Fruit fly (Drosophila melanogaster) whole organism, embryonic: ENCODE data around the gene CG14286.

Source experiments
- Adf1 ChIP-seq: fragments of 200-800 bp; sonication (Bioruptor generic); IDR thresholded peaks from 2 replicates; pipeline ENCODE4 v1.3.6; 2022; ENCODE audit warnings: missing biosample characterization, missing genetic modification characterization
- CG10267 ChIP-seq: fragments of 200-800 bp; sonication (Bioruptor generic); optimal IDR thresholded peaks from 2 replicates; lab custom pipeline; 2018; ENCODE audit warnings: missing biosample characterization, mild to moderate bottlenecking, missing genetic modification characterization, moderate library complexity
- CG10543 ChIP-seq: fragments of 200-800 bp; sonication (Bioruptor generic); optimal IDR thresholded peaks from 3 replicates; lab custom pipeline; 2017; ENCODE audit warnings: missing biosample characterization, mild to moderate bottlenecking, missing genetic modification characterization, moderate library complexity
- CG10979 ChIP-seq: fragments of 200-800 bp; sonication (Bioruptor generic); optimal IDR thresholded peaks from 2 replicates; lab custom pipeline; 2018; ENCODE audit warnings: missing biosample characterization, mild to moderate bottlenecking, missing genetic modification characterization, moderate library complexity
- CG12942 ChIP-seq: fragments of 200-800 bp; sonication (Bioruptor generic); optimal IDR thresholded peaks from 3 replicates; lab custom pipeline; 2016; ENCODE audit warnings: missing biosample characterization, missing genetic modification characterization
- CG16815 ChIP-seq: fragments of 200-800 bp; sonication (Bioruptor generic); optimal IDR thresholded peaks from 3 replicates; lab custom pipeline; 2017; ENCODE audit warnings: missing biosample characterization, mild to moderate bottlenecking, missing genetic modification characterization
- CG18011 ChIP-seq: fragments of 200-800 bp; sonication (Bioruptor generic); optimal IDR thresholded peaks from 2 replicates; lab custom pipeline; 2017; ENCODE audit warnings: missing biosample characterization, missing genetic modification characterization, mild to moderate bottlenecking, moderate library complexity, missing genotype
- CG2678 ChIP-seq: fragments of 200-800 bp; sonication (Bioruptor generic); optimal IDR thresholded peaks from 3 replicates; lab custom pipeline; 2019; ENCODE audit warnings: missing biosample characterization, mild to moderate bottlenecking, missing genetic modification characterization, moderate library complexity
- CG3065 ChIP-seq: fragments of 200-800 bp; sonication (Bioruptor generic); optimal IDR thresholded peaks from 2 replicates; lab custom pipeline; 2016; ENCODE audit warnings: missing biosample characterization, missing genetic modification characterization
- CG34376 ChIP-seq: fragments of 200-800 bp; sonication (Bioruptor generic); optimal IDR thresholded peaks from 2 replicates; lab custom pipeline; 2018; ENCODE audit warnings: missing biosample characterization, mild to moderate bottlenecking, missing genetic modification characterization
- CG7839 ChIP-seq: fragments of 200-800 bp; sonication (Bioruptor generic); optimal IDR thresholded peaks from 3 replicates; lab custom pipeline; 2018; ENCODE audit warnings: missing biosample characterization, mild to moderate bottlenecking, missing genetic modification characterization, moderate library complexity
- CG8281 ChIP-seq: fragments of 200-800 bp; sonication (Bioruptor generic); optimal IDR thresholded peaks from 2 replicates; lab custom pipeline; 2018; ENCODE audit warnings: missing biosample characterization, mild to moderate bottlenecking, missing genetic modification characterization, moderate library complexity
- CG8924 ChIP-seq: fragments of 200-800 bp; optimal IDR thresholded peaks from 3 replicates; lab custom pipeline; 2019; ENCODE audit warnings: missing biosample characterization, mild to moderate bottlenecking, missing genetic modification characterization, moderate library complexity
- CkIIα-i1 ChIP-seq: fragments of 200-800 bp; sonication (Bioruptor generic); IDR thresholded peaks from 2 replicates; pipeline ENCODE4 v1.3.6; 2022; ENCODE audit warnings: missing biosample characterization, missing genetic modification characterization
- Fer3 ChIP-seq: fragments of 200-800 bp; sonication (Bioruptor generic); optimal IDR thresholded peaks from 2 replicates; lab custom pipeline; 2018; ENCODE audit warnings: missing biosample characterization, mild to moderate bottlenecking, missing genetic modification characterization, moderate library complexity
- Gug ChIP-seq: fragments of 200-800 bp; sonication (Bioruptor generic); IDR thresholded peaks from 4 replicates; pipeline ENCODE4 v1.3.6; 2022; ENCODE audit warnings: missing biosample characterization, missing genetic modification characterization
- HmgZ ChIP-seq: fragments of 200-800 bp; sonication (Bioruptor generic); optimal IDR thresholded peaks from 2 replicates; lab custom pipeline; 2018; ENCODE audit warnings: missing biosample characterization, mild to moderate bottlenecking, missing genetic modification characterization
- Hr39 ChIP-seq: fragments of >200 bp; optimal IDR thresholded peaks from 2 replicates; lab custom pipeline; 2017
- Lhr ChIP-seq: fragments of 200-800 bp; sonication (Bioruptor generic); optimal IDR thresholded peaks from 3 replicates; lab custom pipeline; 2017; ENCODE audit warnings: mild to moderate bottlenecking, missing biosample characterization, missing genetic modification reagents, missing genetic modification characterization
- Lpt ChIP-seq: fragments of >200 bp; optimal IDR thresholded peaks from 2 replicates; lab custom pipeline; 2018; ENCODE audit warnings: missing biosample characterization, missing genetic modification characterization
- MBD-R2 ChIP-seq: fragments of 200-800 bp; sonication (Bioruptor generic); IDR thresholded peaks from 2 replicates; pipeline ENCODE4 v1.3.6; 2022; ENCODE audit warnings: missing biosample characterization, missing genetic modification characterization
- Myb ChIP-seq: fragments of 200-800 bp; sonication (Bioruptor generic); optimal IDR thresholded peaks from 2 replicates; lab custom pipeline; 2016; ENCODE audit warnings: missing biosample characterization, missing genetic modification characterization
- NC2α ChIP-seq: fragments of 200-800 bp; sonication (Bioruptor generic); optimal IDR thresholded peaks from 2 replicates; lab custom pipeline; 2016; ENCODE audit warnings: missing biosample characterization, missing genetic modification characterization
- Neu2 ChIP-seq: fragments of 200-800 bp; sonication (Bioruptor generic); optimal IDR thresholded peaks from 3 replicates; lab custom pipeline; 2016; ENCODE audit warnings: missing biosample characterization, missing genetic modification characterization, borderline replicate concordance
- PHDP ChIP-seq: fragments of 200-800 bp; sonication (Bioruptor generic); optimal IDR thresholded peaks from 3 replicates; lab custom pipeline; 2018; ENCODE audit warnings: missing biosample characterization, mild to moderate bottlenecking, missing genetic modification characterization, moderate library complexity
- Taf1 ChIP-seq: fragments of 200-800 bp; sonication (Bioruptor generic); IDR thresholded peaks from 2 replicates; pipeline ENCODE4 v1.3.6; 2022; ENCODE audit warnings: missing biosample characterization, missing genetic modification characterization
- Xbp1 ChIP-seq: fragments of 200-800 bp; sonication (Bioruptor generic); optimal IDR thresholded peaks from 3 replicates; lab custom pipeline; 2016; ENCODE audit warnings: missing biosample characterization, mild to moderate bottlenecking, missing genetic modification characterization
- amos ChIP-seq: fragments of 200-800 bp; sonication (Bioruptor generic); IDR thresholded peaks from 2 replicates; pipeline ENCODE4 v1.3.6; 2022; ENCODE audit warnings: missing biosample characterization, missing genetic modification characterization; ENCODE audit not compliant: partially characterized antibody
- ase ChIP-seq: fragments of 200-800 bp; sonication (Bioruptor generic); IDR thresholded peaks from 3 replicates; pipeline ENCODE4 v1.3.6; 2022; ENCODE audit warnings: missing biosample characterization, missing genetic modification characterization
- bcd ChIP-seq: fragments of 200-800 bp; sonication (Bioruptor generic); optimal IDR thresholded peaks from 2 replicates; lab custom pipeline; 2017; ENCODE audit warnings: missing biosample characterization, mild to moderate bottlenecking, missing genetic modification characterization
- corto ChIP-seq: fragments of 200-800 bp; sonication (Bioruptor generic); optimal IDR thresholded peaks from 2 replicates; lab custom pipeline; 2016; ENCODE audit warnings: missing biosample characterization, mild to moderate bottlenecking, missing genetic modification characterization, moderate library complexity
- dimm ChIP-seq: fragments of 200-800 bp; sonication (Bioruptor generic); IDR thresholded peaks from 2 replicates; pipeline ENCODE4 v1.3.6; 2022; ENCODE audit warnings: missing biosample characterization, missing genetic modification characterization
- disco-r ChIP-seq: fragments of 200-800 bp; sonication (Bioruptor generic); optimal IDR thresholded peaks from 2 replicates; lab custom pipeline; 2016; ENCODE audit warnings: missing biosample characterization, missing genetic modification characterization
- dm ChIP-seq: fragments of 200-800 bp; sonication (Bioruptor generic); optimal IDR thresholded peaks from 3 replicates; lab custom pipeline; 2016; ENCODE audit warnings: missing biosample characterization, missing genetic modification characterization
- dpn ChIP-seq, 2 experiments: fragments of 200-800 bp; sonication (Bioruptor generic); optimal IDR thresholded peaks; 3 replicates each; lab custom pipeline; 2016; ENCODE audit warnings: missing biosample characterization in 2 of 2, missing genetic modification characterization in 2 of 2
- exex ChIP-seq: fragments of 200-800 bp; sonication (Bioruptor generic); optimal IDR thresholded peaks from 4 replicates; lab custom pipeline; 2018; ENCODE audit warnings: missing biosample characterization, mild to moderate bottlenecking, missing genetic modification characterization, moderate library complexity
- fd102C ChIP-seq: fragments of 200-800 bp; sonication (Bioruptor generic); optimal IDR thresholded peaks from 2 replicates; lab custom pipeline; 2018; ENCODE audit warnings: missing biosample characterization, mild to moderate bottlenecking, missing genetic modification characterization, moderate library complexity
- fd3F ChIP-seq: fragments of 200-800 bp; sonication (Bioruptor generic); optimal IDR thresholded peaks from 2 replicates; lab custom pipeline; 2018; ENCODE audit warnings: missing biosample characterization, mild to moderate bottlenecking, missing genetic modification characterization, moderate library complexity
- gro ChIP-seq: fragments of 200-800 bp; sonication (Bioruptor generic); optimal IDR thresholded peaks from 2 replicates; lab custom pipeline; 2016; ENCODE audit warnings: missing biosample characterization, missing genetic modification characterization
- gsb-n ChIP-seq: fragments of 200-800 bp; sonication (Bioruptor generic); optimal IDR thresholded peaks from 3 replicates; lab custom pipeline; 2018; ENCODE audit warnings: missing biosample characterization, mild to moderate bottlenecking, missing genetic modification characterization
- h ChIP-seq: fragments of >200 bp; optimal IDR thresholded peaks from 2 replicates; lab custom pipeline; 2017
- hkb ChIP-seq, 2 experiments: fragments of 200-800 bp in 1 of 2; fragments of >200 bp in 1 of 2; sonication (Bioruptor generic) in 1 of 2; IDR thresholded peaks in 1 of 2; optimal IDR thresholded peaks in 1 of 2; 2 replicates each; pipeline versions ENCODE4 v1.3.6 to Lab custom; 2017 to 2022; ENCODE audit warnings: missing biosample characterization in 1 of 2, missing genetic modification characterization in 1 of 2
- nmo ChIP-seq: fragments of 200-800 bp; sonication (Bioruptor generic); optimal IDR thresholded peaks from 2 replicates; lab custom pipeline; 2018; ENCODE audit warnings: missing biosample characterization, mild to moderate bottlenecking, missing genetic modification characterization, moderate library complexity
- p53 ChIP-seq: fragments of 200-800 bp; sonication (Bioruptor generic); optimal IDR thresholded peaks from 2 replicates; lab custom pipeline; 2016; ENCODE audit warnings: missing biosample characterization, missing genetic modification characterization
- schlank ChIP-seq: fragments of 200-800 bp; sonication (Bioruptor generic); optimal IDR thresholded peaks from 2 replicates; lab custom pipeline; 2018; ENCODE audit warnings: missing biosample characterization, mild to moderate bottlenecking, missing genetic modification characterization
- shn ChIP-seq: fragments of 200-800 bp; sonication (Bioruptor generic); optimal IDR thresholded peaks from 3 replicates; lab custom pipeline; 2016; ENCODE audit warnings: missing biosample characterization, missing genetic modification characterization
- slbo ChIP-seq: fragments of 200-800 bp; sonication (Bioruptor generic); IDR thresholded peaks from 2 replicates; pipeline ENCODE4 v1.3.6; 2022; ENCODE audit warnings: missing biosample characterization, missing genetic modification characterization
- sob ChIP-seq: fragments of 200-800 bp; sonication (Bioruptor generic); IDR thresholded peaks from 2 replicates; pipeline ENCODE4 v1.3.6; 2022; ENCODE audit warnings: missing biosample characterization, missing genetic modification characterization
- tup ChIP-seq: fragments of 200-800 bp; sonication (Bioruptor generic); optimal IDR thresholded peaks from 2 replicates; lab custom pipeline; 2016; ENCODE audit warnings: missing biosample characterization, mild to moderate bottlenecking, missing genetic modification characterization, moderate library complexity

The CG14286 gene

dm6 chr3R:18997388-18998287 lies 26.3 kb upstream of the CG14286 start (continued):
- TF ChIP-seq CG34376 (GFP tag; lab: Kevin White, UChicago) (no peak), CG10979 (tag; lab: Kevin White, UChicago) (peak; percentile 40), gro (GFP tag; lab: Kevin White, UChicago) (no peak), gsb-n (tag; lab: Kevin White, UChicago) (peak; percentile 86), HmgZ (peak; percentile 72), p53 (GFP tag; lab: Kevin White, UChicago) (no peak), CG10267 (peak; percentile 21), Neu2 (no peak), NC2α (GFP tag; lab: Kevin White, UChicago) (peak; percentile 85), CG12942 (peak; percentile 48), schlank (peak; percentile 10), Taf1 (GFP tag; lab: Robert Waterston, UW) (no peak), Xbp1 (GFP tag; lab: Kevin White, UChicago) (peak; percentile 13), CG18011 (GFP tag; lab: Kevin White, UChicago) (peak; percentile 51), PHDP (tag; lab: Kevin White, UChicago) (peak; percentile 91), CG8281 (tag; lab: Kevin White, UChicago) (peak; percentile 64), h (no peak), shn (GFP tag; lab: Kevin White, UChicago) (peak; percentile 42), fd102C (GFP tag; lab: Kevin White, UChicago) (peak; percentile 90), Hr39 (lab: Kevin White, UChicago) (no peak), Lhr (peak; percentile 94), corto (no peak), Myb (no peak), Fer3 (tag; lab: Kevin White, UChicago) (no peak), CkIIα-i1 (GFP tag; lab: Robert Waterston, UW) (no peak), CG2678 (tag; lab: Kevin White, UChicago) (peak; percentile 70), fd3F (no peak), disco-r (GFP tag; lab: Kevin White, UChicago) (no peak), CG10543 (GFP tag; lab: Kevin White, UChicago) (no peak), hkb (optimal IDR thresholded peaks at IDR 0.05; lab: Kevin White, UChicago) (no peak), hkb (GFP tag; IDR thresholded peaks at IDR 0.05; lab: Robert Waterston, UW) (peak; percentile 68), CG8924 (tag; lab: Kevin White, UChicago) (peak; percentile 67), CG16815 (no peak), CG7839 (tag; lab: Kevin White, UChicago) (no peak), Adf1 (GFP tag; lab: Robert Waterston, UW) (no peak), nmo (no peak), slbo (GFP tag; lab: Robert Waterston, UW) (no peak), dpn (GFP tag; optimal IDR thresholded peaks at IDR 0.05; lab: Kevin White, UChicago) (peak in 1 of 2 experiments; percentile 21), Lpt (GFP tag; lab: Kevin White, UChicago) (no peak), sob (GFP tag; lab: Robert Waterston, UW) (no peak), tup (GFP tag; lab: Kevin White, UChicago) (peak; percentile 74), MBD-R2 (GFP tag; lab: Robert Waterston, UW) (no peak), Gug (no peak), ase (GFP tag; lab: Robert Waterston, UW) (no peak), dimm (GFP tag; lab: Robert Waterston, UW) (peak; percentile 28; the same call in 1 of the 2 replicates), dm (no peak), CG3065 (GFP tag; lab: Kevin White, UChicago) (peak; percentile 57), exex (tag; lab: Kevin White, UChicago) (peak; percentile 5), bcd (peak; percentile 50), amos (no peak)
